Worm (Caenorhabditis elegans) whole organism, late embryonic: ENCODE measurements around the gene F54F7.9.

ENCODE experiments used
- F13H6.1 ChIP-seq: sonication (generic microtip); optimal IDR thresholded peaks from 2 replicates; lab custom pipeline; 2016; ENCODE audit warnings: missing genetic modification characterization, missing compliant biosample characterization
- K09A11.1 ChIP-seq: sonication (generic microtip); optimal IDR thresholded peaks from 2 replicates; lab custom pipeline; 2017; ENCODE audit warnings: antibody characterized with exemption, mild to moderate bottlenecking, missing genetic modification characterization, missing compliant biosample characterization; ENCODE audit not compliant: insufficient read depth
- Y22D7AL.16 ChIP-seq: sonication (generic microtip); optimal IDR thresholded peaks from 2 replicates; lab custom pipeline; 2016; ENCODE audit warnings: missing genetic modification characterization, missing compliant biosample characterization
- ama-1 ChIP-seq: fragments of 150-350 bp; optimal IDR thresholded peaks from 2 replicates; lab custom pipeline; 2014
- ceh-18 ChIP-seq: sonication (generic microtip); optimal IDR thresholded peaks from 2 replicates; lab custom pipeline; 2016; ENCODE audit warnings: missing genetic modification characterization, missing compliant biosample characterization
- ceh-31 ChIP-seq: sonication (generic microtip); optimal IDR thresholded peaks from 2 replicates; lab custom pipeline; 2016; ENCODE audit warnings: missing genetic modification characterization, missing compliant biosample characterization
- ceh-34 ChIP-seq: sonication (generic microtip); optimal IDR thresholded peaks from 2 replicates; lab custom pipeline; 2016; ENCODE audit warnings: mild to moderate bottlenecking, missing genetic modification characterization, missing compliant biosample characterization
- ceh-48 ChIP-seq: sonication (generic microtip); optimal IDR thresholded peaks from 2 replicates; lab custom pipeline; 2016; ENCODE audit warnings: missing genetic modification characterization, inconsistent platforms, missing compliant biosample characterization
- che-1 ChIP-seq: sonication (generic microtip); optimal IDR thresholded peaks from 2 replicates; lab custom pipeline; 2016; ENCODE audit warnings: mild to moderate bottlenecking, missing genetic modification characterization, missing compliant biosample characterization
- dve-1 ChIP-seq: sonication (generic microtip); optimal IDR thresholded peaks from 2 replicates; lab custom pipeline; 2017; ENCODE audit warnings: antibody characterized with exemption, mild to moderate bottlenecking, missing genetic modification characterization, missing compliant biosample characterization
- elt-2 ChIP-seq: sonication (generic microtip); optimal IDR thresholded peaks from 2 replicates; lab custom pipeline; 2016; ENCODE audit warnings: missing genetic modification reagents, missing genetic modification characterization, missing compliant biosample characterization
- ets-4 ChIP-seq: sonication (generic microtip); optimal IDR thresholded peaks from 2 replicates; lab custom pipeline; 2016; ENCODE audit warnings: missing genetic modification characterization, missing compliant biosample characterization
- eyg-1 ChIP-seq: sonication (generic microtip); optimal IDR thresholded peaks from 2 replicates; lab custom pipeline; 2016; ENCODE audit warnings: missing genotype, missing genetic modification characterization, missing compliant biosample characterization
- fkh-10 ChIP-seq: fragments of 150-350 bp; optimal IDR thresholded peaks from 2 replicates; lab custom pipeline; 2014; ENCODE audit warnings: missing biosample characterization, missing genetic modification reagents, missing genetic modification characterization
- gmeb-2 ChIP-seq: sonication (generic microtip); optimal IDR thresholded peaks from 2 replicates; lab custom pipeline; 2016; ENCODE audit warnings: missing genetic modification characterization, inconsistent platforms, missing compliant biosample characterization
- hlh-13 ChIP-seq: fragments of 200-800 bp; sonication (Bioruptor generic); optimal IDR thresholded peaks from 2 replicates; lab custom pipeline; 2018; ENCODE audit warnings: mild to moderate bottlenecking, missing genetic modification characterization, missing compliant biosample characterization
- hlh-15 ChIP-seq: sonication (generic microtip); optimal IDR thresholded peaks from 2 replicates; lab custom pipeline; 2016; ENCODE audit warnings: missing genetic modification characterization, missing compliant biosample characterization
- hlh-30 ChIP-seq: sonication (generic microtip); optimal IDR thresholded peaks from 2 replicates; lab custom pipeline; 2017; ENCODE audit warnings: antibody characterized with exemption, missing genetic modification characterization, missing compliant biosample characterization; ENCODE audit not compliant: insufficient read depth
- hlh-8 ChIP-seq: sonication (generic microtip); optimal IDR thresholded peaks from 2 replicates; lab custom pipeline; 2016; ENCODE audit warnings: missing genotype, missing genetic modification characterization, missing compliant biosample characterization
- lim-6 ChIP-seq: sonication (generic microtip); optimal IDR thresholded peaks from 2 replicates; lab custom pipeline; 2016; ENCODE audit warnings: missing genetic modification characterization, missing compliant biosample characterization
- lin-11 ChIP-seq: fragments of 200-800 bp; sonication (Bioruptor generic); optimal IDR thresholded peaks from 2 replicates; lab custom pipeline; 2018; ENCODE audit warnings: mild to moderate bottlenecking, missing genetic modification characterization, missing compliant biosample characterization
- madf-2 ChIP-seq: sonication (generic microtip); optimal IDR thresholded peaks from 2 replicates; lab custom pipeline; 2017; ENCODE audit warnings: missing genetic modification characterization, missing compliant biosample characterization
- mec-3 ChIP-seq: sonication (generic microtip); optimal IDR thresholded peaks from 2 replicates; lab custom pipeline; 2016; ENCODE audit warnings: borderline replicate concordance, missing genetic modification characterization, missing compliant biosample characterization
- nfya-1 ChIP-seq: sonication (generic microtip); optimal IDR thresholded peaks from 2 replicates; lab custom pipeline; 2017; ENCODE audit warnings: missing genetic modification characterization, mild to moderate bottlenecking, missing compliant biosample characterization, antibody characterized with exemption, moderate library complexity
- nhr-232 ChIP-seq: sonication (generic microtip); optimal IDR thresholded peaks from 2 replicates; lab custom pipeline; 2016; ENCODE audit warnings: missing genetic modification characterization, missing compliant biosample characterization
- pha-2 ChIP-seq: sonication (generic microtip); optimal IDR thresholded peaks from 2 replicates; lab custom pipeline; 2017; ENCODE audit warnings: mild to moderate bottlenecking, missing genetic modification characterization, missing compliant biosample characterization
- sdc-2 ChIP-seq: sonication (generic microtip); optimal IDR thresholded peaks from 2 replicates; lab custom pipeline; 2016; ENCODE audit warnings: missing genotype, missing genetic modification characterization, missing compliant biosample characterization
- sox-2 ChIP-seq: fragments of 200-800 bp; sonication (Bioruptor generic); IDR thresholded peaks from 2 replicates; pipeline ENCODE4 v1.3.6; 2022; ENCODE audit warnings: missing genetic modification reagents, missing genetic modification characterization, missing compliant biosample characterization
- syd-9 ChIP-seq: sonication (generic microtip); optimal IDR thresholded peaks from 2 replicates; lab custom pipeline; 2016; ENCODE audit warnings: mild to moderate bottlenecking, missing genetic modification characterization, moderate library complexity, missing compliant biosample characterization
- tbx-2 ChIP-seq: sonication (generic microtip); optimal IDR thresholded peaks from 2 replicates; lab custom pipeline; 2016; ENCODE audit warnings: missing genetic modification characterization, missing compliant biosample characterization
- unc-3 ChIP-seq, 2 experiments: fragments of 200-800 bp in 1 of 2; sonication (Bioruptor generic) in 1 of 2; sonication (generic microtip) in 1 of 2; conservative IDR thresholded peaks in 1 of 2; optimal IDR thresholded peaks in 1 of 2; 2 replicates each; pipeline versions ENCODE4 v1.3.6 to Lab custom; 2016 to 2022; ENCODE audit warnings: missing compliant biosample characterization in 2 of 2, missing genetic modification characterization in 2 of 2, missing genetic modification reagents in 1 of 2
- unc-42 ChIP-seq: sonication (generic microtip); optimal IDR thresholded peaks from 2 replicates; lab custom pipeline; 2016; ENCODE audit warnings: missing genotype, missing genetic modification characterization, missing compliant biosample characterization
- ztf-16 ChIP-seq: sonication (generic microtip); optimal IDR thresholded peaks from 2 replicates; lab custom pipeline; 2017; ENCODE audit warnings: missing genetic modification characterization, missing compliant biosample characterization

F54F7.9 gene

ce11 chrX:11882800-11883199, 34.3 kb upstream of the F54F7.9 start, which contains the start of the genes Y62H9A.5 and ule-5:
TSS of gene Y62H9A.5 (minus strand) at chrX:11882900.
TSS of gene ule-5 (plus strand) at chrX:11883127.
- TF ChIP-seq ets-4 (tag; lab: Kevin White, UChicago) (no peak), hlh-30 (tag; lab: Kevin White, UChicago) (no peak), hlh-13 (GFP tag; lab: Kevin White, UChicago) (no peak), unc-3 (GFP tag; conservative IDR thresholded peaks at IDR 0.05; lab: Robert Waterston, UW) (no peak), unc-3 (tag; optimal IDR thresholded peaks at IDR 0.05; lab: Kevin White, UChicago) (no peak), madf-2 (tag; lab: Kevin White, UChicago) (no peak), fkh-10 (GFP tag; lab: Kevin White, UChicago) (no peak), hlh-15 (tag; lab: Kevin White, UChicago) (no peak), syd-9 (tag; lab: Kevin White, UChicago) (no peak), gmeb-2 (tag; lab: Kevin White, UChicago) (no peak), ceh-34 (tag; lab: Kevin White, UChicago) (no peak), mec-3 (no peak)

- TF ChIP-seq tbx-2 (tag; lab: Kevin White, UChicago) (no peak), nhr-232 (no peak), eyg-1 (tag; lab: Kevin White, UChicago) (no peak), K09A11.1 (tag; lab: Kevin White, UChicago) (no peak), Y22D7AL.16 (tag; lab: Kevin White, UChicago) (no peak), ztf-16 (tag; lab: Kevin White, UChicago) (no peak), mec-3 (no peak)
These were observed 31.4 kb upstream of the F54F7.9 start, which contains the start of the genes Y62H9A.3 and Y62H9A.4 for ce11 chrX:11879871-11880270. TSS of gene Y62H9A.3 (minus strand) at chrX:11879971. TSS of gene Y62H9A.4 (plus strand) at chrX:11880126.

ce11 chrX:11878109-11878508, 29.6 kb upstream of the F54F7.9 start, which contains the start of gene Y62H9A.2:
TSS of gene Y62H9A.2 (minus strand) at chrX:11878209.
- TF ChIP-seq syd-9 (tag; lab: Kevin White, UChicago) = no peak
- no peak for TF ChIP-seq pha-2 (tag; lab: Kevin White, UChicago)
- TF ChIP-seq gmeb-2 (tag; lab: Kevin White, UChicago) = no peak
- TF ChIP-seq Y22D7AL.16 (tag; lab: Kevin White, UChicago) = no peak
- TF ChIP-seq unc-42 (tag; lab: Kevin White, UChicago) = no peak
- TF ChIP-seq lin-11 = no peak
- no peak for TF ChIP-seq ceh-48 (tag; lab: Kevin White, UChicago)
- TF ChIP-seq dve-1 (tag; lab: Kevin White, UChicago) = no peak
- no peak for TF ChIP-seq che-1
- no peak for TF ChIP-seq K09A11.1 (tag; lab: Kevin White, UChicago)

ce11 chrX:11875260-11875659, 26.7 kb upstream of the F54F7.9 start, which contains the start of gene Y62H9A.1:
TSS of gene Y62H9A.1 (plus strand) at chrX:11875541.
- TF ChIP-seq ets-4 (tag; lab: Kevin White, UChicago) = no peak
- no peak for TF ChIP-seq lim-6 (tag; lab: Kevin White, UChicago)
- TF ChIP-seq F13H6.1 (tag; lab: Kevin White, UChicago) = no peak
- no peak for TF ChIP-seq ceh-31 (tag; lab: Kevin White, UChicago)
- no peak for TF ChIP-seq ceh-48 (tag; lab: Kevin White, UChicago)
- TF ChIP-seq ztf-16 (tag; lab: Kevin White, UChicago) = no peak
- TF ChIP-seq sdc-2 (tag; lab: Kevin White, UChicago) = no peak
- no peak for TF ChIP-seq nfya-1 (tag; lab: Kevin White, UChicago)
- no peak for TF ChIP-seq elt-2
- TF ChIP-seq hlh-8 (tag; lab: Kevin White, UChicago) = no peak
- no peak for TF ChIP-seq che-1
- TF ChIP-seq ceh-18 = no peak
- no peak for TF ChIP-seq ama-1 (lab: Kevin White, UChicago)
- no peak for TF ChIP-seq sox-2 (GFP tag; lab: Robert Waterston, UW)
- TF ChIP-seq madf-2 (tag; lab: Kevin White, UChicago) = no peak
- no peak for TF ChIP-seq tbx-2 (tag; lab: Kevin White, UChicago)
